Worm (Caenorhabditis elegans) whole organism, early embryonic: Measurements from ENCODE around the gene Y58A7A.4.

Experiments used
- aly-1 ChIP-seq: sonication (generic microtip); optimal IDR thresholded peaks from 2 replicates; lab custom pipeline; 2016; ENCODE audit warnings: missing genetic modification characterization, missing compliant biosample characterization
- ama-1 ChIP-seq: fragments of 150-350 bp; optimal IDR thresholded peaks from 2 replicates; lab custom pipeline; 2014
- ceh-36 ChIP-seq: sonication (generic microtip); optimal IDR thresholded peaks from 2 replicates; lab custom pipeline; 2016; ENCODE audit warnings: missing genetic modification characterization, inconsistent platforms, missing compliant biosample characterization
- flt-1 ChIP-seq: fragments of 200-800 bp; sonication (Bioruptor generic); IDR thresholded peaks from 2 replicates; pipeline ENCODE4 v1.3.6; 2022; ENCODE audit warnings: missing genetic modification characterization, missing compliant biosample characterization
- hmbx-1 ChIP-seq: sonication (generic microtip); optimal IDR thresholded peaks from 2 replicates; lab custom pipeline; 2016; ENCODE audit warnings: mild to moderate bottlenecking, missing genetic modification characterization, missing compliant biosample characterization
- pes-1 ChIP-seq: fragments of 200-800 bp; sonication (Bioruptor generic); IDR thresholded peaks from 2 replicates; pipeline ENCODE4 v1.3.6; 2022; ENCODE audit warnings: missing genetic modification reagents, missing genetic modification characterization, missing compliant biosample characterization
- scrt-1 ChIP-seq: fragments of 200-800 bp; sonication (Bioruptor generic); IDR thresholded peaks from 2 replicates; pipeline ENCODE4 v1.3.6; 2022; ENCODE audit warnings: missing genetic modification characterization, missing compliant biosample characterization
- sea-1 ChIP-seq: fragments of 200-800 bp; sonication (Bioruptor generic); conservative IDR thresholded peaks from 2 replicates; pipeline ENCODE4 v1.3.6; 2022; ENCODE audit warnings: missing genetic modification characterization, missing compliant biosample characterization
- tra-4 ChIP-seq: sonication (generic microtip); optimal IDR thresholded peaks from 2 replicates; lab custom pipeline; 2017; ENCODE audit warnings: missing genetic modification characterization, missing compliant biosample characterization

ce11 chrV:5039559-5039958, 45.2 kb downstream of the Y58A7A.4 start, which contains the start of gene K11D12.11:
- TF ChIP-seq aly-1 (no peak), ceh-36 (no peak), flt-1 (GFP tag; lab: Robert Waterston, UW) (no peak), scrt-1 (GFP tag; lab: Robert Waterston, UW) (no peak), sea-1 (GFP tag; lab: Robert Waterston, UW) (no peak), pes-1 (GFP tag; lab: Robert Waterston, UW) (no peak), tra-4 (tag; lab: Kevin White, UChicago) (no peak), ama-1 (lab: Kevin White, UChicago) (no peak), hmbx-1 (no peak)
